Worm (Caenorhabditis elegans): ENCODE data around the gene fipr-10.

Gene fipr-10

ce11 chrV:9879867-9880266 is 34.1 kb upstream of the fipr-10 start, which contains the start of gene sdz-31:
Gene sdz-31, plus strand, starts transcription at chrV:9880167.
- TF ChIP-seq hlh-1 (tag; optimal IDR thresholded peaks at IDR 0.05) (no peak), ceh-83 (GFP tag; optimal IDR thresholded peaks at IDR 0.05) (no peak), lin-32 (GFP tag; optimal IDR thresholded peaks at IDR 0.05) (no peak), mab-5 (tag; optimal IDR thresholded peaks at IDR 0.05) (no peak), unc-62 (GFP tag; optimal IDR thresholded peaks at IDR 0.05) (no peak), bed-3 (GFP tag; optimal IDR thresholded peaks at IDR 0.05) (no peak)

ce11 chrV:9885918-9886488 is 28.0 kb upstream of the fipr-10 start, which contains the start of gene clp-9:
Gene clp-9, minus strand, starts transcription at chrV:9885968.
- TF ChIP-seq cnd-1 (tag; optimal IDR thresholded peaks at IDR 0.05): no peak
- no peak for TF ChIP-seq ztf-11 (tag; optimal IDR thresholded peaks at IDR 0.05)
- TF ChIP-seq blmp-1 (tag; optimal IDR thresholded peaks at IDR 0.05): no peak
- no peak for TF ChIP-seq nhr-28 (tag; optimal IDR thresholded peaks at IDR 0.05)
- TF ChIP-seq hlh-1 (tag; optimal IDR thresholded peaks at IDR 0.05): no peak
- no peak for TF ChIP-seq M03D4.4 (tag; optimal IDR thresholded peaks at IDR 0.05)
- no peak for TF ChIP-seq lin-13 (tag; optimal IDR thresholded peaks at IDR 0.05)
- TF ChIP-seq ces-1 (GFP tag; optimal IDR thresholded peaks at IDR 0.05): no peak
- no peak for TF ChIP-seq snpc-4 (tag; optimal IDR thresholded peaks at IDR 0.05)
- no peak for TF ChIP-seq ceh-39 (tag; optimal IDR thresholded peaks at IDR 0.05)
- TF ChIP-seq nhr-76 (tag; optimal IDR thresholded peaks at IDR 0.05): no peak
- no peak for TF ChIP-seq sptf-1 (tag; optimal IDR thresholded peaks at IDR 0.05)
- no peak for TF ChIP-seq mep-1 (tag; optimal IDR thresholded peaks at IDR 0.05)
- TF ChIP-seq ceh-83 (GFP tag; optimal IDR thresholded peaks at IDR 0.05): no peak
- TF ChIP-seq nhr-237 (tag; optimal IDR thresholded peaks at IDR 0.05): no peak
- TF ChIP-seq bed-3 (GFP tag; optimal IDR thresholded peaks at IDR 0.05): no peak

- TF ChIP-seq elt-3 (tag; optimal IDR thresholded peaks at IDR 0.05): no peak
- TF ChIP-seq unc-62 (GFP tag; optimal IDR thresholded peaks at IDR 0.05): no peak
- TF ChIP-seq sptf-1 (tag; optimal IDR thresholded peaks at IDR 0.05): no peak
- TF ChIP-seq unc-39 (tag; optimal IDR thresholded peaks at IDR 0.05): no peak
- TF ChIP-seq pha-4 (tag; optimal IDR thresholded peaks at IDR 0.05): no peak
- no peak for TF ChIP-seq lin-32 (GFP tag; optimal IDR thresholded peaks at IDR 0.05)
- no peak for TF ChIP-seq flh-1 (GFP tag; optimal IDR thresholded peaks at IDR 0.05)
- TF ChIP-seq lsy-2 (tag; optimal IDR thresholded peaks at IDR 0.05): no peak
- TF ChIP-seq zip-8 (tag; optimal IDR thresholded peaks at IDR 0.05): no peak
- no peak for TF ChIP-seq mep-1 (tag; optimal IDR thresholded peaks at IDR 0.05)
- no peak for TF ChIP-seq mls-2 (tag; optimal IDR thresholded peaks at IDR 0.05)
- no peak for TF ChIP-seq elt-1 (tag; optimal IDR thresholded peaks at IDR 0.05; ENCODE audit: borderline replicate concordance, insufficient read depth)
- no peak for TF ChIP-seq ceh-83 (GFP tag; optimal IDR thresholded peaks at IDR 0.05)
Observed at ce11 chrV:9889629-9890028, 24.3 kb upstream of the fipr-10 start, which contains the start of gene fshr-1. Gene fshr-1, plus strand, starts transcription at chrV:9889837.

- TF ChIP-seq mep-1 (tag; optimal IDR thresholded peaks at IDR 0.05) (no peak), zip-8 (tag; optimal IDR thresholded peaks at IDR 0.05) (no peak), hlh-1 (tag; optimal IDR thresholded peaks at IDR 0.05) (no peak), ceh-43 (GFP tag; optimal IDR thresholded peaks at IDR 0.05) (no peak), drap-1 (GFP tag; optimal IDR thresholded peaks at IDR 0.05) (no peak), lsy-2 (tag; optimal IDR thresholded peaks at IDR 0.05) (no peak), M03D4.4 (tag; optimal IDR thresholded peaks at IDR 0.05) (no peak)
Observed at ce11 chrV:9899278-9899677, 14.7 kb upstream of the fipr-10 start, which contains the start of gene egl-47. Gene egl-47, plus strand, starts transcription at chrV:9899578.

- TF ChIP-seq nhr-28 (tag; optimal IDR thresholded peaks at IDR 0.05): no peak
- TF ChIP-seq cnd-1 (tag; optimal IDR thresholded peaks at IDR 0.05): no peak
- no peak for TF ChIP-seq unc-62 (GFP tag; optimal IDR thresholded peaks at IDR 0.05)
- no peak for TF ChIP-seq nhr-12 (tag; optimal IDR thresholded peaks at IDR 0.05)
- TF ChIP-seq bed-3 (GFP tag; optimal IDR thresholded peaks at IDR 0.05): no peak
- no peak for TF ChIP-seq nhr-2 (tag; optimal IDR thresholded peaks at IDR 0.05)
- no peak for TF ChIP-seq mls-2 (tag; optimal IDR thresholded peaks at IDR 0.05)
- no peak for TF ChIP-seq snpc-4 (tag; optimal IDR thresholded peaks at IDR 0.05)
- no peak for TF ChIP-seq tbx-8 (GFP tag; optimal IDR thresholded peaks at IDR 0.05)
- TF ChIP-seq lin-32 (GFP tag; optimal IDR thresholded peaks at IDR 0.05): no peak
- no peak for TF ChIP-seq unc-120 (tag; optimal IDR thresholded peaks at IDR 0.05; ENCODE audit: poor library complexity, severe bottlenecking)
- TF ChIP-seq zip-8 (tag; optimal IDR thresholded peaks at IDR 0.05): no peak
- no peak for TF ChIP-seq M03D4.4 (tag; optimal IDR thresholded peaks at IDR 0.05)
Observed at ce11 chrV:9901119-9901518, 12.8 kb upstream of the fipr-10 start.
